Worm (Caenorhabditis elegans): Measurements from ENCODE around the gene asp-12.

The asp-12 gene

DNA sequence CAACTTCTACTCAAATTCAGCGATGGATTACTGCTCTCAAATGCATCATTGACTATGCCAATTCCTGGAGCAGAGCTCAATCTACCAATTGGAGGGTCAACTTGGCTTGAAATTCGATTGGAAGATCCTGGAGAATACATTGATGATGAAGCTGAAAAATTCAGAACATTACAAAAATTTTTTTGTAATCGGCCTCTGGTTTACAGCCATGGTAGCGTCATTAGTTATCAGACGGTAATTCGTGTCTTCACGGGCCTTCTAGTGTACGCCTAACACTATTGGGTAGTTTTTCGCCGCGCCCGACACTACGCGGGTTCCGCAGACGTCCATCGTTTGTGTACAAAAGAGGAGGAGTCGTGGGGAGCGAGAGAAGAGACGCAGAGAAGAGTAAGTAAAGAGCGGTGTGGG lies 40.3 kb upstream of the asp-12 start (continued):
- peak; percentile 83 for TF ChIP-seq lsl-1 (GFP tag; optimal IDR thresholded peaks at IDR 0.05)
- TF ChIP-seq B0019.2 (GFP tag; conservative IDR thresholded peaks at IDR 0.05): peak; percentile 69
- no peak for TF ChIP-seq nfya-1 (tag; optimal IDR thresholded peaks at IDR 0.05; ENCODE audit: borderline replicate concordance, insufficient read depth)
- TF ChIP-seq Y67H2A.10 (GFP tag; conservative IDR thresholded peaks at IDR 0.05): no peak
- peak; percentile 99 for TF ChIP-seq him-1 (tag; optimal IDR thresholded peaks at IDR 0.05)
- TF ChIP-seq C17E4.6 (GFP tag; IDR thresholded peaks at IDR 0.05): peak; percentile 83
- no peak for TF ChIP-seq B0035.1 (tag; optimal IDR thresholded peaks at IDR 0.05)
- 0 out of 2 replicates have a peak, but pooled peaks have one; percentile 65 for TF ChIP-seq Y79H2A.3 (GFP tag; conservative IDR thresholded peaks at IDR 0.05)
- TF ChIP-seq ceh-79 (tag; optimal IDR thresholded peaks at IDR 0.05): no peak
- TF ChIP-seq F37B4.10 (GFP tag; IDR thresholded peaks at IDR 0.05): no peak
- TF ChIP-seq lag-1 (GFP tag; IDR thresholded peaks at IDR 0.05): no peak
- peak; percentile 86 for TF ChIP-seq lin-54 (GFP tag; optimal IDR thresholded peaks at IDR 0.05)
- TF ChIP-seq F57A8.1 (GFP tag; optimal IDR thresholded peaks at IDR 0.05): no peak
- peak; percentile 17 for TF ChIP-seq sptf-2 (GFP tag; optimal IDR thresholded peaks at IDR 0.05)
- 0 out of 2 replicates have a peak, but pooled peaks have one; percentile 9 for TF ChIP-seq cebp-2 (GFP tag; IDR thresholded peaks at IDR 0.05)
- TF ChIP-seq Y53F4B.3 (GFP tag; IDR thresholded peaks at IDR 0.05): peak; percentile 72
- TF ChIP-seq efl-1 (GFP tag; optimal IDR thresholded peaks at IDR 0.05): peak; percentile 35
- peak; percentile 74 for TF ChIP-seq mel-28 (tag; optimal IDR thresholded peaks at IDR 0.05; ENCODE audit: borderline replicate concordance)
- TF ChIP-seq C06A6.2 (GFP tag; conservative IDR thresholded peaks at IDR 0.05): peak; percentile 74
- TF ChIP-seq Y56A3A.18 (GFP tag; IDR thresholded peaks at IDR 0.05): peak; percentile 94
- TF ChIP-seq tbp1 (GFP tag; optimal IDR thresholded peaks at IDR 0.05): peak; percentile 84
- peak; percentile 71 for TF ChIP-seq F33H1.4 (GFP tag; IDR thresholded peaks at IDR 0.05)
- TF ChIP-seq lin-35 (GFP tag; optimal IDR thresholded peaks at IDR 0.05): peak in 2 of 3 experiments; percentile 31 to 75
- peak; percentile 62 for TF ChIP-seq unc-130 (GFP tag; optimal IDR thresholded peaks at IDR 0.05)
- no peak for TF ChIP-seq ceh-40 (GFP tag; IDR thresholded peaks at IDR 0.05)
- TF ChIP-seq ztf-25 (GFP tag; IDR thresholded peaks at IDR 0.05): peak; percentile 73; the same call in 1 of the 2 replicates
- no peak for TF ChIP-seq bed-1 (GFP tag; IDR thresholded peaks at IDR 0.05)
- TF ChIP-seq ceh-91 (GFP tag; IDR thresholded peaks at IDR 0.05): peak; percentile 65
- no peak for TF ChIP-seq F55B11.4 (tag; optimal IDR thresholded peaks at IDR 0.05; ENCODE audit: borderline replicate concordance, insufficient read depth)
- TF ChIP-seq nhr-179 (tag; optimal IDR thresholded peaks at IDR 0.05): no peak
- peak; percentile 74 for TF ChIP-seq madf-3 (GFP tag; IDR thresholded peaks at IDR 0.05)
- TF ChIP-seq T26A5.8 (tag; optimal IDR thresholded peaks at IDR 0.05): no peak
- TF ChIP-seq snpc-1.3 (tag; optimal IDR thresholded peaks at IDR 0.05; ENCODE audit: insufficient read depth): peak; percentile 98
- peak; percentile 49 for TF ChIP-seq nhr-90 (tag; optimal IDR thresholded peaks at IDR 0.05)
- no peak for TF ChIP-seq ztf-6 (GFP tag; IDR thresholded peaks at IDR 0.05)
- peak; percentile 100 for TF ChIP-seq snpc-4 (GFP tag; optimal IDR thresholded peaks at IDR 0.05)
- peak; percentile 99 to 100 (median 100) for TF ChIP-seq snpc-4 (tag; optimal IDR thresholded peaks at IDR 0.05)
- peak; percentile 84 for TF ChIP-seq hmg-20 (GFP tag; IDR thresholded peaks at IDR 0.05)

- no peak for TF ChIP-seq F39B2.1 (GFP tag; IDR thresholded peaks at IDR 0.05)
- TF ChIP-seq ceh-100 (GFP tag; IDR thresholded peaks at IDR 0.05): peak; percentile 12; the same call in 1 of the 2 replicates
- TF ChIP-seq lin-26 (GFP tag; IDR thresholded peaks at IDR 0.05): peak; percentile 74
- 0 out of 2 replicates have a peak, but pooled peaks have one; percentile 46 for TF ChIP-seq ztf-25 (GFP tag; IDR thresholded peaks at IDR 0.05)
- TF ChIP-seq madf-6 (GFP tag; IDR thresholded peaks at IDR 0.05): peak; percentile 53; the same call in 1 of the 2 replicates
- TF ChIP-seq ekl-4 (GFP tag; IDR thresholded peaks at IDR 0.05): no peak
- TF ChIP-seq zim-3 (tag; optimal IDR thresholded peaks at IDR 0.05): peak; percentile 33
- no peak for TF ChIP-seq lag-1 (GFP tag; IDR thresholded peaks at IDR 0.05)
- peak; percentile 65 for TF ChIP-seq nhr-90 (tag; optimal IDR thresholded peaks at IDR 0.05)
- peak; percentile 62; the same call in 1 of the 2 replicates for TF ChIP-seq dox-1 (GFP tag; IDR thresholded peaks at IDR 0.05)
- TF ChIP-seq snpc-4 (GFP tag; optimal IDR thresholded peaks at IDR 0.05): peak; percentile 41
- peak; percentile 68 to 92 (median 80) for TF ChIP-seq snpc-4 (tag; optimal IDR thresholded peaks at IDR 0.05)
- TF ChIP-seq sptf-2 (GFP tag; optimal IDR thresholded peaks at IDR 0.05): no peak
- TF ChIP-seq lsl-1 (GFP tag; optimal IDR thresholded peaks at IDR 0.05): peak; percentile 0
- TF ChIP-seq Y79H2A.3 (GFP tag; conservative IDR thresholded peaks at IDR 0.05): no peak
- no peak for TF ChIP-seq madf-8 (GFP tag; conservative IDR thresholded peaks at IDR 0.05)
- TF ChIP-seq athp-1 (tag; optimal IDR thresholded peaks at IDR 0.05): no peak
- peak; percentile 77 for TF ChIP-seq pbrm-1 (GFP tag; IDR thresholded peaks at IDR 0.05)
Observed at ce11 chrV:8230056-8230455, 39.0 kb upstream of the asp-12 start.

Measured in whole organism, young adult.